Worm (Caenorhabditis elegans) whole organism, L2 larva: Measurements from ENCODE around the gene ani-1.

ENCODE experiments used
- R02D3.7 ChIP-seq: fragments of 150-350 bp; optimal IDR thresholded peaks from 2 replicates; lab custom pipeline; 2014; ENCODE audit warnings: missing biosample characterization, missing genetic modification characterization
- ama-1 ChIP-seq: fragments of 150-350 bp; optimal IDR thresholded peaks from 2 replicates; lab custom pipeline; 2018; ENCODE audit warnings: inconsistent platforms
- ceh-82 ChIP-seq: fragments of 150-350 bp; optimal IDR thresholded peaks from 2 replicates; lab custom pipeline; 2014; ENCODE audit warnings: missing biosample characterization, missing genetic modification characterization
- fos-1 ChIP-seq: fragments of 150-350 bp; optimal IDR thresholded peaks from 2 replicates; lab custom pipeline; 2014; ENCODE audit warnings: missing biosample characterization, missing genetic modification characterization
- lin-13 ChIP-seq: fragments of 150-350 bp; optimal IDR thresholded peaks from 2 replicates; lab custom pipeline; 2014; ENCODE audit warnings: missing biosample characterization, missing genetic modification reagents, missing genetic modification characterization
- mab-5 ChIP-seq: fragments of 150-350 bp; optimal IDR thresholded peaks from 2 replicates; lab custom pipeline; 2014; ENCODE audit warnings: missing biosample characterization, missing genetic modification characterization
- mdl-1 ChIP-seq, 2 experiments: fragments of 150-350 bp in 1 of 2; sonication (generic microtip) in 1 of 2; optimal IDR thresholded peaks; 2 replicates each; lab custom pipeline; 2017; ENCODE audit warnings: missing biosample characterization in 2 of 2, missing genetic modification characterization in 2 of 2
- nhr-10 ChIP-seq: sonication (generic microtip); optimal IDR thresholded peaks from 2 replicates; lab custom pipeline; 2017; ENCODE audit warnings: missing biosample characterization, missing genetic modification characterization
- nhr-11 ChIP-seq: fragments of 150-350 bp; optimal IDR thresholded peaks from 2 replicates; lab custom pipeline; 2014; ENCODE audit warnings: missing biosample characterization, missing genetic modification characterization
- nhr-12 ChIP-seq: fragments of 150-350 bp; optimal IDR thresholded peaks from 2 replicates; lab custom pipeline; 2014; ENCODE audit warnings: missing biosample characterization, missing genetic modification characterization
- nhr-23 ChIP-seq: fragments of 150-350 bp; optimal IDR thresholded peaks from 2 replicates; lab custom pipeline; 2014; ENCODE audit warnings: missing biosample characterization, missing genetic modification reagents, missing genetic modification characterization
- nhr-77 ChIP-seq: fragments of 150-350 bp; optimal IDR thresholded peaks from 2 replicates; lab custom pipeline; 2014; ENCODE audit warnings: missing biosample characterization, missing genetic modification characterization
- sma-3 ChIP-seq: sonication (generic microtip); optimal IDR thresholded peaks from 2 replicates; lab custom pipeline; 2016; ENCODE audit warnings: missing genetic modification reagents, missing genetic modification characterization, missing compliant biosample characterization

DNA sequence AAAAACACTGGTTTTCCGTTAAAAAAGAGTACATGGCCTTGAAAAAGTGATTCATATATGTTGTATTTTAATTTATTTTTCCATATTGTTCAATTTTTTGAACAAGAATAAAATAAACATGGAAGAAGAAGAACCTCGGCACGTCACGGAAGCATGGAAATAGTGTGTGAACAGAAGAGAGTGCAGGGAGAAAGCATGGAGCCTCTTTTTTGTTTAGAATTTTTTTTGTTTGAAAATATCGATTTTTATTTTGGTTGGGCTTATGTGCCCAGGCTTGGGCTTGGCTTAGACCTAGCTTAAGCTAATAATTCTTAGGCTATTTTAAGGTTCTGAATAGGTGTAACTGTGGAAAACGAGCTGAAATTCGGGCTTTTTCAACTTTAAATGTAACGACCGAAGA, 31.5 kb downstream of the ani-1 start, which contains the start of gene tat-1:
- TF ChIP-seq mab-5 (tag; lab: Kevin White, UChicago) (no peak), ama-1 (lab: Kevin White, UChicago) (no peak), nhr-77 (tag; lab: Kevin White, UChicago) (no peak), fos-1 (tag; lab: Kevin White, UChicago) (no peak), R02D3.7 (no peak), ceh-82 (tag; lab: Kevin White, UChicago) (no peak), mdl-1 (tag; optimal IDR thresholded peaks at IDR 0.05; lab: Kevin White, UChicago) (no peak), sma-3 (GFP tag; lab: Kevin White, UChicago) (no peak), nhr-12 (tag; lab: Kevin White, UChicago) (no peak), nhr-11 (no peak), lin-13 (GFP tag; lab: Kevin White, UChicago) (no peak), nhr-23 (tag; lab: Kevin White, UChicago) (no peak), nhr-10 (tag; lab: Kevin White, UChicago) (no peak)
